Worm (Caenorhabditis elegans) whole organism, mixed stage, embryonic: ENCODE measurements around the gene dpf-2.

Experiments used
- lin-32 ChIP-seq: fragments of 200-800 bp; sonication (Bioruptor generic); optimal IDR thresholded peaks from 2 replicates; lab custom pipeline; 2018; ENCODE audit warnings: mild to moderate bottlenecking, missing genetic modification characterization, missing compliant biosample characterization
- lsy-2 ChIP-seq: fragments of 150-350 bp; optimal IDR thresholded peaks from 2 replicates; lab custom pipeline; 2014; ENCODE audit warnings: missing biosample characterization, missing genetic modification characterization
- nhr-237 ChIP-seq: fragments of 150-350 bp; optimal IDR thresholded peaks from 2 replicates; lab custom pipeline; 2014; ENCODE audit warnings: missing biosample characterization, missing genetic modification characterization
- nhr-76 ChIP-seq: sonication (generic microtip); optimal IDR thresholded peaks from 2 replicates; lab custom pipeline; 2017; ENCODE audit warnings: missing biosample characterization, missing genetic modification characterization
- snpc-4 ChIP-seq: fragments of 150-350 bp; optimal IDR thresholded peaks from 2 replicates; lab custom pipeline; 2014; ENCODE audit warnings: missing biosample characterization, missing genetic modification characterization
- sptf-1 ChIP-seq: sonication (generic microtip); optimal IDR thresholded peaks from 2 replicates; lab custom pipeline; 2017; ENCODE audit warnings: mild to moderate bottlenecking, missing genetic modification characterization, moderate library complexity, missing compliant biosample characterization

DNA sequence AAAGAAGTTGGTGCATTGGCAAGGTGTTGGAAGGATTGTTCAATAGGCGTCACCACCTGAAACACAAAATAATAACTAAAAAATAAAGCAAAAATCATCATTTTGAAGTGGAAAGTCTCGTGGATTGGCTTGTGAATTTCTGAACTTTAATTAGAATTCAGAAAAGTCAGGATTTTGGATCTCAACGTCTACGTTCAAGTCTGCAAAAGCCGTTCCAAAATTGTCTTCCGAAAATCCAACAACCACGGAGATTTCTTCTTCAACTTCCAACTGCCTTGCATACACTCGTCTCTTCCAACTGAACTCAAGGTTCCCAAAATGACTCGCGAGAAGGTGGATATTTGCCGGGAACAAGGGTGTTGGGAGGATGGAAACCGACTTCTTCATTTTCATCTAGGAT, 34.1 kb downstream of the dpf-2 start, which contains the start of gene C27C12.3:
- TF ChIP-seq lin-32 (GFP tag; lab: Kevin White, UChicago) (no peak), lsy-2 (tag; lab: Kevin White, UChicago) (no peak), snpc-4 (tag; lab: Kevin White, UChicago) (no peak), sptf-1 (tag; lab: Kevin White, UChicago) (no peak), nhr-237 (no peak), nhr-76 (tag; lab: Kevin White, UChicago) (no peak)
